Fruit fly (Drosophila melanogaster) whole organism, embryonic: Measurements from ENCODE around the gene Pdhb.
A peak's percentile ranks its signal among the peaks of the same experiment; 100 is the strongest.

Experiments
- Adf1 ChIP-seq: fragments of 200-800 bp; sonication (Bioruptor generic); IDR thresholded peaks from 2 replicates; pipeline ENCODE4 v1.3.6; 2022; ENCODE audit warnings: missing biosample characterization, missing genetic modification characterization
- Atf3 ChIP-seq: fragments of 200-800 bp; sonication (Bioruptor generic); optimal IDR thresholded peaks from 3 replicates; lab custom pipeline; 2016; ENCODE audit warnings: missing biosample characterization, missing genetic modification characterization
- B-H1 ChIP-seq: fragments of 200-800 bp; sonication (Bioruptor generic); IDR thresholded peaks from 3 replicates; pipeline ENCODE4 v1.3.6; 2022; ENCODE audit warnings: missing biosample characterization, missing genetic modification characterization
- Blimp-1 ChIP-seq: fragments of 200-800 bp; sonication (Bioruptor generic); optimal IDR thresholded peaks from 3 replicates; lab custom pipeline; 2018; ENCODE audit warnings: missing biosample characterization, missing genetic modification characterization, mild to moderate bottlenecking, moderate library complexity, missing genetic modification reagents
- CG10209 ChIP-seq: fragments of 200-800 bp; sonication (Bioruptor generic); optimal IDR thresholded peaks from 3 replicates; lab custom pipeline; 2017; ENCODE audit warnings: missing biosample characterization, mild to moderate bottlenecking, missing genetic modification characterization, missing genetic modification reagents
- CG10274 ChIP-seq: fragments of 200-800 bp; sonication (Bioruptor generic); optimal IDR thresholded peaks from 3 replicates; lab custom pipeline; 2017; ENCODE audit warnings: missing biosample characterization, mild to moderate bottlenecking, missing genetic modification characterization
- CG10654 ChIP-seq: fragments of 200-800 bp; sonication (Bioruptor generic); optimal IDR thresholded peaks from 2 replicates; lab custom pipeline; 2016; ENCODE audit warnings: missing biosample characterization, missing genetic modification characterization
- CG13624 ChIP-seq: fragments of 200-800 bp; sonication (Bioruptor generic); optimal IDR thresholded peaks from 2 replicates; lab custom pipeline; 2016; ENCODE audit warnings: missing biosample characterization, missing genetic modification characterization
- CG15011 ChIP-seq: fragments of 200-800 bp; sonication (Bioruptor generic); optimal IDR thresholded peaks from 3 replicates; lab custom pipeline; 2018; ENCODE audit warnings: missing biosample characterization, mild to moderate bottlenecking, missing genetic modification characterization
- CG15601 ChIP-seq: fragments of 200-800 bp; sonication (Bioruptor generic); optimal IDR thresholded peaks from 3 replicates; lab custom pipeline; 2019; ENCODE audit warnings: missing biosample characterization, mild to moderate bottlenecking, missing genetic modification characterization, moderate library complexity
- CG1602 ChIP-seq: fragments of 200-800 bp; sonication (Bioruptor generic); optimal IDR thresholded peaks from 3 replicates; lab custom pipeline; 2016; ENCODE audit warnings: missing biosample characterization, missing genetic modification characterization
- CG18619 ChIP-seq: fragments of 200-800 bp; sonication (Bioruptor generic); optimal IDR thresholded peaks from 3 replicates; lab custom pipeline; 2017; ENCODE audit warnings: missing biosample characterization, mild to moderate bottlenecking, missing genetic modification characterization
- CG30431 ChIP-seq: fragments of 200-800 bp; sonication (Bioruptor generic); optimal IDR thresholded peaks from 2 replicates; lab custom pipeline; 2017; ENCODE audit warnings: missing biosample characterization, missing genetic modification characterization
- CG33213 ChIP-seq: fragments of 200-800 bp; sonication (Bioruptor generic); optimal IDR thresholded peaks from 3 replicates; lab custom pipeline; 2016; ENCODE audit warnings: missing biosample characterization, missing genetic modification characterization
- CG33557 ChIP-seq: fragments of 200-800 bp; sonication (Bioruptor generic); optimal IDR thresholded peaks from 2 replicates; lab custom pipeline; 2019; ENCODE audit warnings: missing biosample characterization, mild to moderate bottlenecking, missing genetic modification characterization, moderate library complexity
- CG3847 ChIP-seq: fragments of 200-800 bp; sonication (Bioruptor generic); IDR thresholded peaks from 2 replicates; pipeline ENCODE4 v1.3.6; 2022; ENCODE audit warnings: missing biosample characterization, missing genetic modification characterization
- CG42726 ChIP-seq: fragments of 200-800 bp; sonication (Bioruptor generic); IDR thresholded peaks from 2 replicates; pipeline ENCODE4 v1.3.6; 2022; ENCODE audit warnings: missing biosample characterization, missing genetic modification characterization; ENCODE audit not compliant: partially characterized antibody
- CG43689 ChIP-seq: fragments of 200-800 bp; sonication (Bioruptor generic); IDR thresholded peaks from 2 replicates; pipeline ENCODE4 v1.3.6; 2022; ENCODE audit warnings: missing biosample characterization, missing genetic modification characterization
- CG4820 ChIP-seq: fragments of 200-800 bp; sonication (Bioruptor generic); optimal IDR thresholded peaks from 3 replicates; lab custom pipeline; 2016; ENCODE audit warnings: missing biosample characterization, missing genetic modification characterization
- CG8359 ChIP-seq: fragments of 200-800 bp; sonication (Bioruptor generic); optimal IDR thresholded peaks from 2 replicates; lab custom pipeline; 2017; ENCODE audit warnings: missing biosample characterization, mild to moderate bottlenecking, missing genetic modification characterization, borderline replicate concordance
- CG9215 ChIP-seq: fragments of 200-800 bp; sonication (Bioruptor generic); IDR thresholded peaks from 2 replicates; pipeline ENCODE4 v1.3.6; 2022; ENCODE audit warnings: missing biosample characterization, missing genetic modification characterization
- CHES-1-like ChIP-seq: fragments of 200-800 bp; sonication (Bioruptor generic); optimal IDR thresholded peaks from 2 replicates; lab custom pipeline; 2016; ENCODE audit warnings: missing biosample characterization, missing genetic modification characterization
- Camta ChIP-seq: fragments of 200-800 bp; sonication (Bioruptor generic); optimal IDR thresholded peaks from 2 replicates; lab custom pipeline; 2016; ENCODE audit warnings: missing biosample characterization, missing genetic modification characterization
- CoRest ChIP-seq: fragments of 200-800 bp; sonication (Bioruptor generic); optimal IDR thresholded peaks from 3 replicates; lab custom pipeline; 2018; ENCODE audit warnings: missing biosample characterization, mild to moderate bottlenecking, missing genetic modification characterization, moderate library complexity
- Fer1 ChIP-seq: fragments of 200-800 bp; sonication (Bioruptor generic); optimal IDR thresholded peaks from 2 replicates; lab custom pipeline; 2017; ENCODE audit warnings: missing biosample characterization, mild to moderate bottlenecking, missing genetic modification characterization
- Hr51 ChIP-seq, 2 experiments: fragments of 200-800 bp; sonication (Bioruptor generic); optimal IDR thresholded peaks; 2 replicates in 1 of 2; 3 replicates in 1 of 2; lab custom pipeline; 2016 to 2018; ENCODE audit warnings: missing biosample characterization in 2 of 2, missing genetic modification characterization in 2 of 2, mild to moderate bottlenecking in 1 of 2, moderate library complexity in 1 of 2
- Lhr ChIP-seq: fragments of 200-800 bp; sonication (Bioruptor generic); optimal IDR thresholded peaks from 3 replicates; lab custom pipeline; 2017; ENCODE audit warnings: mild to moderate bottlenecking, missing biosample characterization, missing genetic modification reagents, missing genetic modification characterization
- Neu2 ChIP-seq: fragments of 200-800 bp; sonication (Bioruptor generic); optimal IDR thresholded peaks from 3 replicates; lab custom pipeline; 2016; ENCODE audit warnings: missing biosample characterization, missing genetic modification characterization, borderline replicate concordance
- NfI ChIP-seq: fragments of 200-800 bp; sonication (Bioruptor generic); optimal IDR thresholded peaks from 3 replicates; lab custom pipeline; 2018; ENCODE audit warnings: missing biosample characterization, mild to moderate bottlenecking, missing genetic modification characterization, moderate library complexity
- Scr ChIP-seq: fragments of 200-800 bp; sonication (Bioruptor generic); IDR thresholded peaks from 2 replicates; pipeline ENCODE4 v1.3.6; 2022; ENCODE audit warnings: missing biosample characterization, missing genetic modification characterization; ENCODE audit not compliant: partially characterized antibody
- Sry-β ChIP-seq: fragments of 200-800 bp; sonication (Bioruptor generic); optimal IDR thresholded peaks from 2 replicates; lab custom pipeline; 2018; ENCODE audit warnings: missing biosample characterization, mild to moderate bottlenecking, missing genetic modification characterization, moderate library complexity
- bcd ChIP-seq: fragments of 200-800 bp; sonication (Bioruptor generic); optimal IDR thresholded peaks from 2 replicates; lab custom pipeline; 2017; ENCODE audit warnings: missing biosample characterization, mild to moderate bottlenecking, missing genetic modification characterization
- dimm ChIP-seq: fragments of 200-800 bp; sonication (Bioruptor generic); IDR thresholded peaks from 2 replicates; pipeline ENCODE4 v1.3.6; 2022; ENCODE audit warnings: missing biosample characterization, missing genetic modification characterization
- dmrt11E ChIP-seq: fragments of 200-800 bp; sonication (Bioruptor generic); optimal IDR thresholded peaks from 3 replicates; lab custom pipeline; 2018; ENCODE audit warnings: missing biosample characterization, mild to moderate bottlenecking, missing genetic modification characterization, moderate library complexity
- dpn ChIP-seq, 2 experiments: fragments of 200-800 bp; sonication (Bioruptor generic); optimal IDR thresholded peaks; 3 replicates each; lab custom pipeline; 2016; ENCODE audit warnings: missing biosample characterization in 2 of 2, missing genetic modification characterization in 2 of 2
- eyg ChIP-seq: fragments of 200-800 bp; sonication (Bioruptor generic); optimal IDR thresholded peaks from 3 replicates; lab custom pipeline; 2016; ENCODE audit warnings: missing biosample characterization, missing genetic modification characterization
- ftz-f1 ChIP-seq: fragments of 200-800 bp; sonication (Bioruptor generic); optimal IDR thresholded peaks from 2 replicates; lab custom pipeline; 2016; ENCODE audit warnings: missing biosample characterization, missing genetic modification characterization
- jigr1 ChIP-seq: fragments of 200-800 bp; sonication (Bioruptor generic); IDR thresholded peaks from 3 replicates; pipeline ENCODE4 v1.3.6; 2022; ENCODE audit warnings: missing biosample characterization, missing genetic modification characterization
- jumu ChIP-seq: fragments of 200-800 bp; sonication (Bioruptor generic); optimal IDR thresholded peaks from 3 replicates; lab custom pipeline; 2016; ENCODE audit warnings: missing biosample characterization, missing genetic modification characterization
- mld ChIP-seq: fragments of 200-800 bp; sonication (Bioruptor generic); IDR thresholded peaks from 3 replicates; pipeline ENCODE4 v1.3.6; 2022; ENCODE audit warnings: missing biosample characterization, missing genetic modification characterization; ENCODE audit not compliant: partially characterized antibody
- odd ChIP-seq: fragments of 200-800 bp; sonication (Bioruptor generic); optimal IDR thresholded peaks from 2 replicates; lab custom pipeline; 2017; ENCODE audit warnings: missing biosample characterization, mild to moderate bottlenecking, missing genetic modification characterization
- sc ChIP-seq, 3 experiments: fragments of >200 bp in 2 of 3; fragments of 200-800 bp in 1 of 3; sonication (Bioruptor generic) in 1 of 3; optimal IDR thresholded peaks; 2 replicates in 2 of 3; 3 replicates in 1 of 3; lab custom pipeline; 2017; ENCODE audit warnings: mild to moderate bottlenecking in 1 of 3, missing biosample characterization in 1 of 3, missing genetic modification characterization in 1 of 3, missing genetic modification reagents in 1 of 3
- scrt ChIP-seq: fragments of 200-800 bp; sonication (Bioruptor generic); optimal IDR thresholded peaks from 2 replicates; lab custom pipeline; 2018; ENCODE audit warnings: missing biosample characterization, mild to moderate bottlenecking, missing genetic modification characterization, moderate library complexity
- sima ChIP-seq: fragments of 200-800 bp; sonication (Bioruptor generic); optimal IDR thresholded peaks from 2 replicates; lab custom pipeline; 2016; ENCODE audit warnings: missing biosample characterization, missing genetic modification characterization
- slp2 ChIP-seq: fragments of 200-800 bp; sonication (Bioruptor generic); optimal IDR thresholded peaks from 2 replicates; lab custom pipeline; 2016; ENCODE audit warnings: missing biosample characterization, missing genetic modification characterization
- so ChIP-seq: fragments of 200-800 bp; sonication (Bioruptor generic); IDR thresholded peaks from 3 replicates; pipeline ENCODE4 v1.3.6; 2022; ENCODE audit warnings: missing biosample characterization, missing genetic modification characterization
- tx ChIP-seq: fragments of 200-800 bp; sonication (Bioruptor generic); optimal IDR thresholded peaks from 2 replicates; lab custom pipeline; 2016; ENCODE audit warnings: missing biosample characterization, missing genetic modification characterization
- zen ChIP-seq: fragments of 200-800 bp; sonication (Bioruptor generic); optimal IDR thresholded peaks from 3 replicates; lab custom pipeline; 2018; ENCODE audit warnings: missing biosample characterization, mild to moderate bottlenecking, missing genetic modification characterization, moderate library complexity
- zfh1 ChIP-seq: fragments of 200-800 bp; sonication (Bioruptor generic); IDR thresholded peaks from 3 replicates; pipeline ENCODE4 v1.3.6; 2022; ENCODE audit warnings: missing biosample characterization, missing genetic modification characterization

The Pdhb gene

dm6 chr3R:29124128-29124527 lies 11.3 kb downstream of the Pdhb start (continued):
- TF ChIP-seq mld (GFP tag; lab: Robert Waterston, UW) (no peak), slp2 (GFP tag; lab: Kevin White, UChicago) (peak; percentile 6), B-H1 (GFP tag; lab: Robert Waterston, UW) (peak; percentile 50), CG33557 (GFP tag; lab: Kevin White, UChicago) (no peak), Blimp-1 (no peak), Scr (GFP tag; lab: Robert Waterston, UW) (no peak), zen (tag; lab: Kevin White, UChicago) (peak; percentile 60), Hr51 (GFP tag; optimal IDR thresholded peaks at IDR 0.05; lab: Kevin White, UChicago) (peak in 1 of 2 experiments; percentile 26), sima (GFP tag; lab: Kevin White, UChicago) (no peak), Sry-β (GFP tag; lab: Kevin White, UChicago) (no peak), eyg (GFP tag; lab: Kevin White, UChicago) (no peak), CG9215 (GFP tag; lab: Robert Waterston, UW) (peak; percentile 56), CG18619 (peak; percentile 3), CG30431 (GFP tag; lab: Kevin White, UChicago) (peak; percentile 58), odd (GFP tag; lab: Kevin White, UChicago) (no peak), CHES-1-like (GFP tag; lab: Kevin White, UChicago) (peak; percentile 68), sc (optimal IDR thresholded peaks at IDR 0.05; lab: Kevin White, UChicago) (no peak), sc (GFP tag; optimal IDR thresholded peaks at IDR 0.05; lab: Kevin White, UChicago) (peak; percentile 28), NfI (GFP tag; lab: Kevin White, UChicago) (peak; percentile 58), CG4820 (GFP tag; lab: Kevin White, UChicago) (peak; percentile 49), CG10654 (GFP tag; lab: Kevin White, UChicago) (peak; percentile 2), CG42726 (GFP tag; lab: Robert Waterston, UW) (no peak), CG8359 (peak; percentile 13), bcd (GFP tag; lab: Kevin White, UChicago) (peak; percentile 49), ftz-f1 (GFP tag; lab: Kevin White, UChicago) (peak; percentile 75), CG15601 (tag; lab: Kevin White, UChicago) (peak; percentile 19), CoRest (peak; percentile 64), CG43689 (GFP tag; lab: Robert Waterston, UW) (0 out of 2 replicates have a peak, but pooled peaks have one; percentile 16), CG10209 (GFP tag; lab: Kevin White, UChicago) (peak; percentile 43), CG10274 (GFP tag; lab: Kevin White, UChicago) (peak; percentile 10), jigr1 (GFP tag; lab: Robert Waterston, UW) (no peak), zfh1 (GFP tag; lab: Robert Waterston, UW) (peak; percentile 81), dmrt11E (tag; lab: Kevin White, UChicago) (peak; percentile 59), Lhr (no peak), CG15011 (no peak), Adf1 (no peak), scrt (GFP tag; lab: Kevin White, UChicago) (no peak), so (GFP tag; lab: Robert Waterston, UW) (peak; percentile 44; the same call in 1 of the 3 replicates), dpn (GFP tag; optimal IDR thresholded peaks at IDR 0.05; lab: Kevin White, UChicago) (peak; percentile 48 to 69), Fer1 (peak; percentile 30), CG33213 (GFP tag; lab: Kevin White, UChicago) (peak; percentile 25), CG13624 (peak; percentile 14), CG1602 (GFP tag; lab: Kevin White, UChicago) (peak; percentile 57), CG3847 (GFP tag; lab: Robert Waterston, UW) (peak; percentile 57; the same call in 1 of the 2 replicates), dimm (GFP tag; lab: Robert Waterston, UW) (0 out of 2 replicates have a peak, but pooled peaks have one; percentile 28), Neu2 (GFP tag; lab: Kevin White, UChicago) (no peak), tx (GFP tag; lab: Kevin White, UChicago) (peak; percentile 10), Camta (GFP tag; lab: Kevin White, UChicago) (peak; percentile 38), jumu (peak; percentile 77), Atf3 (GFP tag; lab: Kevin White, UChicago) (no peak)
